Worm (Caenorhabditis elegans): ENCODE results near the gene srg-39.
A peak's percentile ranks its signal among the peaks of the same experiment; 100 is the strongest.

The srg-39 gene

DNA sequence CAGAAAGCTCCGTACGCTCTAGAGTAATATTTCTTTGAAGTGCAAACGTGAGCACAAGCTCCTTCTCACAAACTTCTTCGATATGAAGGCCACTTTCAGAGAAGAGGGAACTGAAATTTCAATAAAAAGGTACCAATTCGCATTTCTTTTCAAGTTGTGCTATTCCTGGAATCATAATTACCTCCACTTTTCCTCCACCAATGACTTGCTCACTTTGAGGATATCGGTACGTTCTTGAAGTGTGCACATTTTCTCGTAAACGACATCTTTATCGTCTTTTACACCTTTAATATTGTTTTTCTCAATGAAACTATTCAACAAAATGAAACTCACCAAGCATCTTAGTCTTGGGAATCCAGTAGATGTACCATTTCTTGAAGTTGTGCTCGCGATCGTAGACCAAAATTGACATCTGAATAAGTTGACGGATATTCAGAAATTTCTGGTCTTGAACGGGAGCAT lies 32.9 kb downstream of the srg-39 start, which contains the start of gene scb-1:
Gene scb-1 (minus strand): TSS at position 412 of the 462 bp plus-strand sequence.
- TF ChIP-seq blmp-1 (tag; optimal IDR thresholded peaks at IDR 0.05) (no peak), nhr-2 (tag; optimal IDR thresholded peaks at IDR 0.05) (no peak), elt-1 (tag; optimal IDR thresholded peaks at IDR 0.05; ENCODE audit: borderline replicate concordance, insufficient read depth) (no peak), mls-2 (tag; optimal IDR thresholded peaks at IDR 0.05) (no peak), lin-13 (tag; optimal IDR thresholded peaks at IDR 0.05) (no peak), unc-39 (tag; optimal IDR thresholded peaks at IDR 0.05) (no peak), mab-5 (tag; optimal IDR thresholded peaks at IDR 0.05) (no peak), M03D4.4 (tag; optimal IDR thresholded peaks at IDR 0.05) (no peak), hlh-1 (tag; optimal IDR thresholded peaks at IDR 0.05) (no peak)

- TF ChIP-seq ham-2 (GFP tag; optimal IDR thresholded peaks at IDR 0.05) (no peak), sptf-1 (tag; optimal IDR thresholded peaks at IDR 0.05) (no peak), nhr-2 (tag; optimal IDR thresholded peaks at IDR 0.05) (no peak), elt-1 (tag; optimal IDR thresholded peaks at IDR 0.05; ENCODE audit: borderline replicate concordance, insufficient read depth) (no peak), lin-13 (tag; optimal IDR thresholded peaks at IDR 0.05) (no peak), lsy-2 (tag; optimal IDR thresholded peaks at IDR 0.05) (no peak), flh-1 (GFP tag; optimal IDR thresholded peaks at IDR 0.05) (no peak), ceh-43 (GFP tag; optimal IDR thresholded peaks at IDR 0.05) (no peak), nhr-237 (tag; optimal IDR thresholded peaks at IDR 0.05) (no peak), ceh-39 (tag; optimal IDR thresholded peaks at IDR 0.05) (no peak), ces-1 (GFP tag; optimal IDR thresholded peaks at IDR 0.05) (no peak), mep-1 (tag; optimal IDR thresholded peaks at IDR 0.05) (no peak), pha-4 (tag; optimal IDR thresholded peaks at IDR 0.05) (no peak), lin-32 (GFP tag; optimal IDR thresholded peaks at IDR 0.05) (no peak), sem-2 (GFP tag; optimal IDR thresholded peaks at IDR 0.05) (no peak), drap-1 (GFP tag; optimal IDR thresholded peaks at IDR 0.05) (no peak), unc-39 (tag; optimal IDR thresholded peaks at IDR 0.05) (no peak)
Observed at ce11 chrV:11118179-11118725, 34.0 kb downstream of the srg-39 start.

ce11 chrV:11113607-11114006 lies 38.6 kb downstream of the srg-39 start, which contains the start of gene math-33:
TSS of gene math-33 (plus strand) at chrV:11113907.
- TF ChIP-seq mab-5 (tag; optimal IDR thresholded peaks at IDR 0.05) (no peak), ztf-11 (tag; optimal IDR thresholded peaks at IDR 0.05) (no peak), tbx-8 (GFP tag; optimal IDR thresholded peaks at IDR 0.05) (no peak), bed-3 (GFP tag; optimal IDR thresholded peaks at IDR 0.05) (no peak), M03D4.4 (tag; optimal IDR thresholded peaks at IDR 0.05) (no peak), ces-1 (GFP tag; optimal IDR thresholded peaks at IDR 0.05) (no peak), lsy-2 (tag; optimal IDR thresholded peaks at IDR 0.05) (no peak), nhr-2 (tag; optimal IDR thresholded peaks at IDR 0.05) (no peak)

DNA sequence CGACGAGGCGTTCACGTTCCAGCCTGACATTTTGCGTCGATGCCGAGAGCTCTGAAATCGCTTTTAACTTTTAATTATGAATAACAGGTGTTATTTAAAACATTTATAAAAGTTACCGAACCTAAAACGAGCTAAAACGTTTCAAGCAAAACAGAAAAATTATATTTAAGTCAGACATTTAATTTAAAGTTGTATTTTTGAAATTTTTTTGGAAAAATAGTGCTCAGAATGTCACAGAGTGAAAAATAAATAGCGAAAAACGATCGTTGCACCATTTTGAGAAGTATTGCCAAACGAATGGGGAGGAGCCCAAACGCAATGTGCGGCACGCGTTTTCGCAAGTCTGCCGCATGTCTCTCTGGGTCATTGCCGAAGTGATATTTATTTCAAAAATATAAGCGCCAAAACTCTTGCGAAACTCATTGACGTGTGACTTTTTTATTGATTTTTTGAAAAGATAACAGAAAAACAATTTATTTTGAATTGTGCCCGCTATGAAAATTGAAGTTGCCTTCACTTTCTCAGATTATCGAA lies 39.1 kb downstream of the srg-39 start, which contains the start of gene erfa-3:
Gene erfa-3 (minus strand): TSS at position 51 of the 534 bp plus-strand sequence.
- TF ChIP-seq ces-1 (GFP tag; optimal IDR thresholded peaks at IDR 0.05) (peak; percentile 13), pha-4 (tag; optimal IDR thresholded peaks at IDR 0.05) (peak; percentile 53), tbx-8 (GFP tag; optimal IDR thresholded peaks at IDR 0.05) (peak; percentile 47), elt-1 (tag; optimal IDR thresholded peaks at IDR 0.05; ENCODE audit: borderline replicate concordance, insufficient read depth) (peak; percentile 37), lsy-2 (tag; optimal IDR thresholded peaks at IDR 0.05) (peak; percentile 33), elt-3 (tag; optimal IDR thresholded peaks at IDR 0.05) (no peak), snpc-4 (tag; optimal IDR thresholded peaks at IDR 0.05) (no peak), flh-1 (GFP tag; optimal IDR thresholded peaks at IDR 0.05) (no peak), hlh-1 (tag; optimal IDR thresholded peaks at IDR 0.05) (peak; percentile 58), cnd-1 (tag; optimal IDR thresholded peaks at IDR 0.05) (peak; percentile 50), bed-3 (GFP tag; optimal IDR thresholded peaks at IDR 0.05) (peak; percentile 65), M03D4.4 (tag; optimal IDR thresholded peaks at IDR 0.05) (peak; percentile 86), nhr-76 (tag; optimal IDR thresholded peaks at IDR 0.05) (peak; percentile 79), mls-2 (tag; optimal IDR thresholded peaks at IDR 0.05) (peak; percentile 88), lin-13 (tag; optimal IDR thresholded peaks at IDR 0.05) (peak; percentile 69), ham-2 (GFP tag; optimal IDR thresholded peaks at IDR 0.05) (peak; percentile 28), nhr-237 (tag; optimal IDR thresholded peaks at IDR 0.05) (no peak), ztf-11 (tag; optimal IDR thresholded peaks at IDR 0.05) (peak; percentile 82), ceh-83 (GFP tag; optimal IDR thresholded peaks at IDR 0.05) (peak; percentile 88), unc-62 (GFP tag; optimal IDR thresholded peaks at IDR 0.05) (no peak), zip-8 (tag; optimal IDR thresholded peaks at IDR 0.05) (no peak), lin-32 (GFP tag; optimal IDR thresholded peaks at IDR 0.05) (no peak), nhr-28 (tag; optimal IDR thresholded peaks at IDR 0.05) (peak; percentile 26), blmp-1 (tag; optimal IDR thresholded peaks at IDR 0.05) (no peak), sem-2 (GFP tag; optimal IDR thresholded peaks at IDR 0.05) (peak; percentile 52), nhr-2 (tag; optimal IDR thresholded peaks at IDR 0.05) (no peak), sptf-1 (tag; optimal IDR thresholded peaks at IDR 0.05) (peak; percentile 90), unc-120 (tag; optimal IDR thresholded peaks at IDR 0.05; ENCODE audit: poor library complexity, severe bottlenecking) (peak; percentile 79), mab-5 (tag; optimal IDR thresholded peaks at IDR 0.05) (no peak), ceh-43 (GFP tag; optimal IDR thresholded peaks at IDR 0.05) (peak; percentile 84), nhr-12 (tag; optimal IDR thresholded peaks at IDR 0.05) (peak; percentile 12), drap-1 (GFP tag; optimal IDR thresholded peaks at IDR 0.05) (peak; percentile 65), ceh-39 (tag; optimal IDR thresholded peaks at IDR 0.05) (no peak), unc-39 (tag; optimal IDR thresholded peaks at IDR 0.05) (no peak), mep-1 (tag; optimal IDR thresholded peaks at IDR 0.05) (peak; percentile 68)
